Fruit fly (Drosophila melanogaster) whole organism, wandering third instar larva: ENCODE measurements around the gene G9a.

Experiments used
- HLH106 ChIP-seq: fragments of 200-800 bp; optimal IDR thresholded peaks from 3 replicates; lab custom pipeline; 2019; ENCODE audit warnings: missing biosample characterization, mild to moderate bottlenecking, missing genetic modification characterization, moderate library complexity
- Jra ChIP-seq: sonication (Bioruptor generic); optimal IDR thresholded peaks from 2 replicates; lab custom pipeline; 2016; ENCODE audit warnings: missing biosample characterization, missing genetic modification characterization
- OdsH ChIP-seq: fragments of 200-800 bp; sonication (Bioruptor generic); optimal IDR thresholded peaks from 2 replicates; lab custom pipeline; 2016; ENCODE audit warnings: missing biosample characterization, mild to moderate bottlenecking, missing genetic modification characterization
- Rel ChIP-seq, 2 experiments: fragments of 200-800 bp; sonication (Bioruptor generic) in 1 of 2; optimal IDR thresholded peaks; 2 replicates in 1 of 2; 3 replicates in 1 of 2; lab custom pipeline; 2016 to 2019; ENCODE audit warnings: mild to moderate bottlenecking in 2 of 2, missing biosample characterization in 2 of 2, missing genetic modification characterization in 2 of 2, moderate library complexity in 1 of 2
- Vsx2 ChIP-seq: fragments of 200-300, 225-300 bp; sonication (Bioruptor generic); optimal IDR thresholded peaks from 2 replicates; lab custom pipeline; 2018; ENCODE audit warnings: missing biosample characterization, missing genetic modification characterization; ENCODE audit not compliant: partially characterized antibody
- br ChIP-seq: fragments of 200-800 bp; sonication (Bioruptor generic); optimal IDR thresholded peaks from 2 replicates; lab custom pipeline; 2016; ENCODE audit warnings: missing biosample characterization, missing genetic modification characterization
- ey ChIP-seq: fragments of 200-800 bp; sonication (Bioruptor generic); optimal IDR thresholded peaks from 2 replicates; lab custom pipeline; 2016; ENCODE audit warnings: missing biosample characterization, missing genetic modification characterization
- foxo ChIP-seq, 2 experiments: fragments of 200-800 bp; sonication (Bioruptor generic); optimal IDR thresholded peaks; 2 replicates in 1 of 2; 3 replicates in 1 of 2; lab custom pipeline; 2016 to 2017; ENCODE audit warnings: missing biosample characterization in 2 of 2, missing genetic modification characterization in 2 of 2
- h ChIP-seq: fragments of 200-800 bp; sonication (Bioruptor generic); optimal IDR thresholded peaks from 3 replicates; lab custom pipeline; 2016; ENCODE audit warnings: missing biosample characterization, mild to moderate bottlenecking, missing genetic modification characterization
- lola ChIP-seq: fragments of >200 bp; optimal IDR thresholded peaks from 2 replicates; lab custom pipeline; 2017; ENCODE audit warnings: missing biosample characterization, missing genetic modification characterization
- psq ChIP-seq: fragments of 200-800 bp; sonication (Bioruptor generic); optimal IDR thresholded peaks from 3 replicates; lab custom pipeline; 2017; ENCODE audit warnings: missing biosample characterization, mild to moderate bottlenecking, missing genetic modification characterization, moderate library complexity
- sage ChIP-seq: fragments of 200-800 bp; sonication (Bioruptor generic); optimal IDR thresholded peaks from 2 replicates; lab custom pipeline; 2016; ENCODE audit warnings: missing biosample characterization, mild to moderate bottlenecking, missing genetic modification characterization
- sv ChIP-seq: fragments of 200-800 bp; sonication (Bioruptor generic); optimal IDR thresholded peaks from 3 replicates; lab custom pipeline; 2016; ENCODE audit warnings: missing biosample characterization, missing genetic modification characterization
- woc ChIP-seq: sonication (Bioruptor generic); optimal IDR thresholded peaks from 2 replicates; lab custom pipeline; 2016; ENCODE audit warnings: missing biosample characterization, mild to moderate bottlenecking, missing genetic modification characterization

dm6 chrX:293254-293653 lies 47.5 kb downstream of the G9a start:
- TF ChIP-seq Jra (GFP tag; lab: Kevin White, UChicago): no peak
- no peak for TF ChIP-seq sv (GFP tag; lab: Kevin White, UChicago)
- TF ChIP-seq br (GFP tag; lab: Kevin White, UChicago): no peak
- TF ChIP-seq Rel (GFP tag; optimal IDR thresholded peaks at IDR 0.05; lab: Kevin White, UChicago): no peak
- TF ChIP-seq Rel (tag; optimal IDR thresholded peaks at IDR 0.05; lab: Kevin White, UChicago): no peak
- no peak for TF ChIP-seq lola (GFP tag; lab: Kevin White, UChicago)
- peak; percentile 20 for TF ChIP-seq OdsH (GFP tag; lab: Kevin White, UChicago)
- no peak for TF ChIP-seq HLH106
- TF ChIP-seq psq (GFP tag; lab: Kevin White, UChicago): no peak
- TF ChIP-seq ey (GFP tag; lab: Kevin White, UChicago): no peak
- TF ChIP-seq sage: no peak
- TF ChIP-seq foxo (GFP tag; optimal IDR thresholded peaks at IDR 0.05; lab: Kevin White, UChicago): peak in 1 of 2 experiments; percentile 16
- no peak for TF ChIP-seq woc (GFP tag; lab: Kevin White, UChicago)
- TF ChIP-seq h: peak; percentile 1
- TF ChIP-seq Vsx2 (GFP tag; lab: Kevin White, UChicago): no peak
